Fruit fly (Drosophila melanogaster): ENCODE measurements around the gene CG12316.

- TF ChIP-seq CG9876 (GFP tag; optimal IDR thresholded peaks at IDR 0.05): no peak
- TF ChIP-seq CG15479 (GFP tag; optimal IDR thresholded peaks at IDR 0.05): no peak
- no peak for TF ChIP-seq CG14667 (GFP tag; IDR thresholded peaks at IDR 0.05)
- TF ChIP-seq Hmr (GFP tag; optimal IDR thresholded peaks at IDR 0.05): no peak
- TF ChIP-seq CG3726 (GFP tag; IDR thresholded peaks at IDR 0.05): no peak
- no peak for TF ChIP-seq Hand (GFP tag; optimal IDR thresholded peaks at IDR 0.05)
- no peak for TF ChIP-seq kay (GFP tag; optimal IDR thresholded peaks at IDR 0.05)
These were observed 23.5 kb downstream of the CG12316 start, which contains the start of gene CG13458 for dm6 chr3L:15113257-15113656.
